Worm (Caenorhabditis elegans): Measurements from ENCODE around the gene F46C8.3.

DNA sequence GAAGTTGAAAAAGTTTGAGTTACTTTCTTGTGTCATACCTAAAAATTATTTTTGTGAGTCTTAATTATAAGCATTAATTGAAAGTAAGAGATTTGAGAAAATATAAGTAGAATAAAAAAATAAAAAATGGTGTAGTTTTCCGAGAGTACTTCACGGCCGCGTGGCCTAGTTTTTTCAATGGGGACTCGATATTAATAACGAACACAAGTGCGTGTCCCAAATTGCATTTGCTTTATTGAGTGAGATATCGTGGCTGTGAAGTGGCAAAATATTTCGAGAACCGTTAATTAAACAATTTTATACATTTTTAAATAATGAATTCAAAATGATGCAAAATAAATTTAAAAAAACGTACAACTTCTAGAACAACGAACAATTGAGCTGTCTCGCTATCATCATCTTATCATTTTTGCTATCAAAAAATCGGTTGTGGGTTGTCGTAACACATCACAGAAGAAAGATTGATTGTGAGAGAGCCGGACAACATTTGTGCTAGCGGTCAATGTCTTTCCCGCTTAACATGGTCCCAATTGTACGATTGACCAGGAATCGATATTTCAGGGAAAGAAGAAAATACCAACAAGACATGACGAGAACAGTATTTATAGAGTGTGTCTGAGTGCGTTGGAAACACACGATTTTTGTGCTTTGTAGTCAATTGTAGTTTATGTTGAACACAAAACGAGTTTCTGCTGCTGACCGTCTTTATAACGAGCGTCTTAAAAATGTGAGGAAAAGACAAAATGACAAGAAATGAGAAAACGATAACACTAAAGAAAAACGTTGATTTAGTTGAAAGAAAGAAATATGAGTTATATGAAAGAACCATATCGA is 44.5 kb downstream of the F46C8.3 start, which contains the start of gene apy-1:
- no peak for TF ChIP-seq hnd-1 (tag; optimal IDR thresholded peaks at IDR 0.05)
- TF ChIP-seq scrt-1 (GFP tag; IDR thresholded peaks at IDR 0.05), result no peak
- TF ChIP-seq flt-1 (GFP tag; IDR thresholded peaks at IDR 0.05), result no peak
- TF ChIP-seq ets-7 (tag; optimal IDR thresholded peaks at IDR 0.05), result no peak
- TF ChIP-seq ceh-36 (tag; optimal IDR thresholded peaks at IDR 0.05), result no peak

Measured in whole organism, early embryonic.